Worm (Caenorhabditis elegans): ENCODE measurements around the gene R10H1.1.
A peak's percentile ranks its signal among the peaks of the same experiment; 100 is the strongest.

Gene R10H1.1

DNA sequence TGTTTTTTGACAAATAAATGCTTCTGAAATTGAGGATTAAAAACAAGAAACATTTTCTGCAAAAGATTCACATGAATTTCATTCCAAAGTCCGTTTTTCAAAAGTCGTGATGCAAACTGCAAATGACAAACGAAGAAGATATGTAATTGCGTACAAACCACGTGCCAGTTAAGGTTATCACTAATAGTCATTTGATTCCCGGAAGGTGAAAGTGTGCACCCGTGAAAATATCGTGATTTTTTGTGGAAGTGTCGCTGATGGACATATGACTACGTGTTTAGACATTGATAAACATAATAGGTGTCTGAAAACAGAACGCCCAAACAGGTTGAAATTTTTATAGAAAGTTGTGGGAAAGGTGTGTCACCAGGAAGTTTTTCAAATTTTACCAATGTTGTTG lies 34.0 kb downstream of the R10H1.1 start (continued):
- TF ChIP-seq aly-2 (tag; optimal IDR thresholded peaks at IDR 0.05) = no peak

- TF ChIP-seq ztf-4 (tag; optimal IDR thresholded peaks at IDR 0.05) (peak; percentile 35), ama-1 (optimal IDR thresholded peaks at IDR 0.05) (no peak), nhr-76 (tag; optimal IDR thresholded peaks at IDR 0.05) (no peak), ztf-11 (tag; optimal IDR thresholded peaks at IDR 0.05) (no peak), unc-39 (tag; optimal IDR thresholded peaks at IDR 0.05) (no peak), elt-1 (tag; optimal IDR thresholded peaks at IDR 0.05) (peak; percentile 20), mml-1 (tag; optimal IDR thresholded peaks at IDR 0.05) (peak; percentile 75), nhr-12 (tag; optimal IDR thresholded peaks at IDR 0.05) (no peak), nhr-43 (tag; optimal IDR thresholded peaks at IDR 0.05; ENCODE audit: poor library complexity, severe bottlenecking) (peak; percentile 91), nhr-77 (tag; optimal IDR thresholded peaks at IDR 0.05) (no peak), elt-2 (tag; optimal IDR thresholded peaks at IDR 0.05) (peak; percentile 94), pqm-1 (tag; optimal IDR thresholded peaks at IDR 0.05) (peak; percentile 73), lin-39 (tag; optimal IDR thresholded peaks at IDR 0.05) (peak; percentile 67), snpc-4 (tag; optimal IDR thresholded peaks at IDR 0.05) (peak; percentile 35), nhr-25 (tag; optimal IDR thresholded peaks at IDR 0.05) (peak; percentile 86), ceh-28 (tag; optimal IDR thresholded peaks at IDR 0.05) (peak; percentile 60), nhr-237 (tag; optimal IDR thresholded peaks at IDR 0.05) (no peak), zag-1 (tag; optimal IDR thresholded peaks at IDR 0.05) (no peak), nhr-28 (tag; optimal IDR thresholded peaks at IDR 0.05) (no peak), nfya-1 (tag; optimal IDR thresholded peaks at IDR 0.05; ENCODE audit: insufficient read depth) (peak; percentile 87), sea-2 (GFP tag; optimal IDR thresholded peaks at IDR 0.05) (no peak), nhr-67 (tag; optimal IDR thresholded peaks at IDR 0.05) (no peak), mdl-1 (tag; optimal IDR thresholded peaks at IDR 0.05) (peak; percentile 53), lsy-12 (tag; optimal IDR thresholded peaks at IDR 0.05) (peak; percentile 84), hmg-11 (tag; optimal IDR thresholded peaks at IDR 0.05) (no peak), fkh-2 (tag; optimal IDR thresholded peaks at IDR 0.05) (no peak), ZK546.5 (tag; optimal IDR thresholded peaks at IDR 0.05) (no peak), ceh-82 (tag; optimal IDR thresholded peaks at IDR 0.05) (no peak), unc-62 (GFP tag; optimal IDR thresholded peaks at IDR 0.05) (peak; percentile 34), fos-1 (tag; optimal IDR thresholded peaks at IDR 0.05) (peak; percentile 60), aly-2 (tag; optimal IDR thresholded peaks at IDR 0.05) (no peak), eor-1 (tag; optimal IDR thresholded peaks at IDR 0.05) (no peak), ceh-16 (tag; optimal IDR thresholded peaks at IDR 0.05) (no peak), skn-1 (tag; optimal IDR thresholded peaks at IDR 0.05) (peak; percentile 71), R02D3.7 (tag; optimal IDR thresholded peaks at IDR 0.05) (no peak), lin-15B (tag; optimal IDR thresholded peaks at IDR 0.05) (peak; percentile 58), ceh-9 (tag; optimal IDR thresholded peaks at IDR 0.05) (no peak), elt-3 (tag; optimal IDR thresholded peaks at IDR 0.05) (peak; percentile 1 to 61 (median 49)), pha-4 (tag; optimal IDR thresholded peaks at IDR 0.05) (peak; percentile 84), nhr-23 (tag; optimal IDR thresholded peaks at IDR 0.05) (peak; percentile 92), jun-1 (tag; optimal IDR thresholded peaks at IDR 0.05) (peak; percentile 93), tbx-2 (tag; optimal IDR thresholded peaks at IDR 0.05) (peak; percentile 62), fkh-10 (GFP tag; optimal IDR thresholded peaks at IDR 0.05) (no peak), daf-12 (tag; optimal IDR thresholded peaks at IDR 0.05) (no peak), egl-5 (tag; optimal IDR thresholded peaks at IDR 0.05) (peak; percentile 51), egl-27 (tag; optimal IDR thresholded peaks at IDR 0.05) (peak; percentile 77), nhr-11 (tag; optimal IDR thresholded peaks at IDR 0.05) (peak; percentile 80)
Measured at ce11 chrII:7529078-7529683, 34.9 kb downstream of the R10H1.1 start, which contains the start of gene ZK1290.5. Gene ZK1290.5 (plus strand): TSS chrII:7529643.
